Worm (Caenorhabditis elegans) whole organism, late embryonic: Measurements from ENCODE around the gene cyp-13A10.
A peak's percentile ranks its signal among the peaks of the same experiment; 100 is the strongest.

Source experiments
- F13H6.1 ChIP-seq: sonication (generic microtip); optimal IDR thresholded peaks from 2 replicates; lab custom pipeline; 2016; ENCODE audit warnings: missing genetic modification characterization, missing compliant biosample characterization
- Y22D7AL.16 ChIP-seq: sonication (generic microtip); optimal IDR thresholded peaks from 2 replicates; lab custom pipeline; 2016; ENCODE audit warnings: missing genetic modification characterization, missing compliant biosample characterization
- ahr-1 ChIP-seq: sonication (generic microtip); optimal IDR thresholded peaks from 2 replicates; lab custom pipeline; 2016; ENCODE audit warnings: missing genetic modification characterization, missing compliant biosample characterization
- ceh-22 ChIP-seq: sonication (generic microtip); optimal IDR thresholded peaks from 2 replicates; lab custom pipeline; 2017; ENCODE audit warnings: missing biosample characterization, missing genetic modification characterization
- ceh-24 ChIP-seq: sonication (generic microtip); optimal IDR thresholded peaks from 2 replicates; lab custom pipeline; 2016; ENCODE audit warnings: mild to moderate bottlenecking, missing genetic modification characterization, missing compliant biosample characterization
- ceh-31 ChIP-seq: sonication (generic microtip); optimal IDR thresholded peaks from 2 replicates; lab custom pipeline; 2016; ENCODE audit warnings: missing genetic modification characterization, missing compliant biosample characterization
- ceh-34 ChIP-seq: sonication (generic microtip); optimal IDR thresholded peaks from 2 replicates; lab custom pipeline; 2016; ENCODE audit warnings: mild to moderate bottlenecking, missing genetic modification characterization, missing compliant biosample characterization
- ceh-45 ChIP-seq: fragments of 200-800 bp; sonication (Bioruptor generic); IDR thresholded peaks from 2 replicates; pipeline ENCODE4 v1.3.6; 2022; ENCODE audit warnings: missing genetic modification reagents, missing genetic modification characterization, missing compliant biosample characterization
- ceh-6 ChIP-seq: fragments of 200-800 bp; sonication (Bioruptor generic); optimal IDR thresholded peaks from 2 replicates; lab custom pipeline; 2018; ENCODE audit warnings: mild to moderate bottlenecking, missing genetic modification characterization, missing compliant biosample characterization
- che-1 ChIP-seq: sonication (generic microtip); optimal IDR thresholded peaks from 2 replicates; lab custom pipeline; 2016; ENCODE audit warnings: mild to moderate bottlenecking, missing genetic modification characterization, missing compliant biosample characterization
- elt-2 ChIP-seq: sonication (generic microtip); optimal IDR thresholded peaks from 2 replicates; lab custom pipeline; 2016; ENCODE audit warnings: missing genetic modification reagents, missing genetic modification characterization, missing compliant biosample characterization
- elt-4 ChIP-seq: sonication (generic microtip); optimal IDR thresholded peaks from 2 replicates; lab custom pipeline; 2016; ENCODE audit warnings: missing genetic modification characterization, missing compliant biosample characterization
- eyg-1 ChIP-seq: sonication (generic microtip); optimal IDR thresholded peaks from 2 replicates; lab custom pipeline; 2016; ENCODE audit warnings: missing genotype, missing genetic modification characterization, missing compliant biosample characterization
- fax-1 ChIP-seq: sonication (generic microtip); optimal IDR thresholded peaks from 2 replicates; lab custom pipeline; 2016; ENCODE audit warnings: missing genotype, missing genetic modification characterization, missing compliant biosample characterization
- fkh-10 ChIP-seq: fragments of 150-350 bp; optimal IDR thresholded peaks from 2 replicates; lab custom pipeline; 2014; ENCODE audit warnings: missing biosample characterization, missing genetic modification reagents, missing genetic modification characterization
- fkh-6 ChIP-seq: sonication (generic microtip); optimal IDR thresholded peaks from 2 replicates; lab custom pipeline; 2016; ENCODE audit warnings: missing genetic modification characterization, missing compliant biosample characterization
- gmeb-2 ChIP-seq: sonication (generic microtip); optimal IDR thresholded peaks from 2 replicates; lab custom pipeline; 2016; ENCODE audit warnings: missing genetic modification characterization, inconsistent platforms, missing compliant biosample characterization
- hlh-30 ChIP-seq: sonication (generic microtip); optimal IDR thresholded peaks from 2 replicates; lab custom pipeline; 2017; ENCODE audit warnings: antibody characterized with exemption, missing genetic modification characterization, missing compliant biosample characterization; ENCODE audit not compliant: insufficient read depth
- hlh-8 ChIP-seq: sonication (generic microtip); optimal IDR thresholded peaks from 2 replicates; lab custom pipeline; 2016; ENCODE audit warnings: missing genotype, missing genetic modification characterization, missing compliant biosample characterization
- mec-3 ChIP-seq: sonication (generic microtip); optimal IDR thresholded peaks from 2 replicates; lab custom pipeline; 2016; ENCODE audit warnings: borderline replicate concordance, missing genetic modification characterization, missing compliant biosample characterization
- npax-4 ChIP-seq: sonication (generic microtip); optimal IDR thresholded peaks from 2 replicates; lab custom pipeline; 2016; ENCODE audit warnings: missing genetic modification characterization, missing compliant biosample characterization
- odd-2 ChIP-seq: sonication (generic microtip); optimal IDR thresholded peaks from 2 replicates; lab custom pipeline; 2017; ENCODE audit warnings: antibody characterized with exemption, mild to moderate bottlenecking, missing genetic modification characterization, missing compliant biosample characterization
- pha-2 ChIP-seq: sonication (generic microtip); optimal IDR thresholded peaks from 2 replicates; lab custom pipeline; 2017; ENCODE audit warnings: mild to moderate bottlenecking, missing genetic modification characterization, missing compliant biosample characterization
- pha-4 ChIP-seq: fragments of 150-350 bp; optimal IDR thresholded peaks from 2 replicates; lab custom pipeline; 2018; ENCODE audit warnings: missing biosample characterization, missing genetic modification reagents, missing genetic modification characterization
- pros-1 ChIP-seq: fragments of 150-350 bp; optimal IDR thresholded peaks from 2 replicates; lab custom pipeline; 2014; ENCODE audit warnings: missing biosample characterization, missing genetic modification reagents, missing genetic modification characterization
- rnt-1 ChIP-seq: sonication (generic microtip); optimal IDR thresholded peaks from 2 replicates; lab custom pipeline; 2016; ENCODE audit warnings: missing genetic modification characterization, missing compliant biosample characterization
- sdc-2 ChIP-seq: sonication (generic microtip); optimal IDR thresholded peaks from 2 replicates; lab custom pipeline; 2016; ENCODE audit warnings: missing genotype, missing genetic modification characterization, missing compliant biosample characterization
- unc-3 ChIP-seq, 2 experiments: fragments of 200-800 bp in 1 of 2; sonication (Bioruptor generic) in 1 of 2; sonication (generic microtip) in 1 of 2; conservative IDR thresholded peaks in 1 of 2; optimal IDR thresholded peaks in 1 of 2; 2 replicates each; pipeline versions ENCODE4 v1.3.6 to Lab custom; 2016 to 2022; ENCODE audit warnings: missing compliant biosample characterization in 2 of 2, missing genetic modification characterization in 2 of 2, missing genetic modification reagents in 1 of 2
- unc-55 ChIP-seq: sonication (generic microtip); optimal IDR thresholded peaks from 2 replicates; lab custom pipeline; 2017; ENCODE audit warnings: missing biosample characterization, missing genetic modification reagents, missing genetic modification characterization

Gene cyp-13A10

ce11 chrII:9658915-9659314, 3.8 kb downstream of the cyp-13A10 start, which contains the start of gene ZK1320.2:
TSS of gene ZK1320.2 (minus strand) at chrII:9659002.
- TF ChIP-seq pha-2 (no peak), fkh-10 (GFP tag; lab: Kevin White, UChicago) (no peak), ceh-24 (tag; lab: Kevin White, UChicago) (no peak), sdc-2 (no peak), pha-4 (no peak), ahr-1 (tag; lab: Kevin White, UChicago) (no peak), fax-1 (tag; lab: Kevin White, UChicago) (no peak), hlh-30 (tag; lab: Kevin White, UChicago) (no peak), F13H6.1 (tag; lab: Kevin White, UChicago) (no peak), odd-2 (tag; lab: Kevin White, UChicago) (no peak), unc-55 (GFP tag; lab: Kevin White, UChicago) (no peak), mec-3 (tag; lab: Kevin White, UChicago) (no peak), fkh-6 (no peak), gmeb-2 (tag; lab: Kevin White, UChicago) (no peak), npax-4 (tag; lab: Kevin White, UChicago) (no peak)
- TF ChIP-seq, all 69 proteins: peak for 0

- no peak for TF ChIP-seq pha-4
- TF ChIP-seq fkh-6, result no peak
- peak; percentile 19 for TF ChIP-seq elt-2 (tag; lab: Kevin White, UChicago)
Observed at ce11 chrII:9656210-9656755, 6.4 kb downstream of the cyp-13A10 start, which contains the start of gene gstk-1. TSS of gene gstk-1 (plus strand) at chrII:9656705.

DNA sequence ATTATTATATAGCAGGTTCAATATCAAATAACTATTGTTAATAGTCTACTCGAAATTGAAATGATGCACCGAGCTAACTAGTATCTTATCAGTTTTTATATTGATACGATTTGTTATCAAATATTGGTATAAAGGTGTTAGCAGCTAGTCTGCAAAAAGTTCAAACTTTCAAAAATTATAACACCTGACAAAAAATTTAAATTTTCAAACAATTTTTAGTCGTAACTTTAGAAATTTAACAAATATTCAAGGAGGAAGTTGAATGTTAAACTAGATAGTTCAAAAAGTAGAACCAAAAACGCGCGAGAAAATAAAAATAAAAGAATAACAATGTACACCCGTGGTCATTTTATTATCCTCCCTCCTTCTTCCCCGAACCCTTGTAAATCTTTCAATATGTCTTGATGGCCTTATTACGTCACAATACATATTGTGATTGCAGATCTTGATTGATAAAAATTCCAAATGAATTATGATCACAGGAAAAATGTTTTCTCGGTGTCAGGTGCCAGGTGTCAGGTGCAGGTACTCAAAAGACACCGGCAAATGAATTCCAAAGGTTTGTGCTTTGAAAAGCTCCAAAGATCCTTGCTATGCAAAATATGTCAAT, 7.0 kb downstream of the cyp-13A10 start, which contains the start of gene ZK1307.1:
Gene ZK1307.1 (minus strand): TSS at position 51 of the 610 bp plus-strand sequence.
- TF ChIP-seq unc-3 (GFP tag; conservative IDR thresholded peaks at IDR 0.05; lab: Robert Waterston, UW) (no peak), unc-3 (tag; optimal IDR thresholded peaks at IDR 0.05; lab: Kevin White, UChicago) (no peak), ceh-6 (GFP tag; lab: Kevin White, UChicago) (no peak), elt-2 (tag; lab: Kevin White, UChicago) (peak; percentile 29), gmeb-2 (tag; lab: Kevin White, UChicago) (no peak), Y22D7AL.16 (no peak), che-1 (tag; lab: Kevin White, UChicago) (no peak)
- TF ChIP-seq, all 69 proteins: peak for 1

DNA sequence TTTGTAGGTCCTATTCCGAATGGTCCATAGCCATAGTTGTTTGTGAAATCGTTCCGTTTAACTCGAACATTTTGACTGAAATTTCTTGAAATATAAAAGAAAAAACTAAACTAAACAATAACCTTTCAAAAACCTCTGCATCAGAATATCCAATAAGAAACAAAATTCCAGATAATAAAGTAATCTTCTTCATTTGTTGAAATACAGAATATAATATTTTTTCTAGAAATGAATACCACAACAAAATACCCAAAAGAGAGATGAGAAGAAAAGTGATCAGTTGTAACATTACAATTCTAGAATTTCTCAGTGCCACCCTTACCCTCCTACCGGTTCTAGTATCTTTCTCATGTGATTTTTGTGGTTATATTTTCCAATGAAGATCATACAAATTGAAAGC, 9.0 kb downstream of the cyp-13A10 start, which contains the start of gene ZK1307.2:
Gene ZK1307.2 (minus strand): TSS at position 274 of the 400 bp plus-strand sequence.
- TF ChIP-seq fkh-10 (GFP tag; lab: Kevin White, UChicago), result no peak
- no peak for TF ChIP-seq ceh-22 (tag; lab: Kevin White, UChicago)
- TF ChIP-seq eyg-1, result no peak
- TF ChIP-seq rnt-1 (tag; lab: Kevin White, UChicago), result no peak
- no peak for TF ChIP-seq fkh-6
- no peak for TF ChIP-seq unc-3 (GFP tag; conservative IDR thresholded peaks at IDR 0.05; lab: Robert Waterston, UW)
- TF ChIP-seq unc-3 (tag; optimal IDR thresholded peaks at IDR 0.05; lab: Kevin White, UChicago), result no peak
- TF ChIP-seq pros-1 (tag; lab: Kevin White, UChicago), result no peak
- TF ChIP-seq elt-4 (tag; lab: Kevin White, UChicago), result no peak
- TF ChIP-seq ceh-45 (GFP tag; lab: Robert Waterston, UW), result no peak
- TF ChIP-seq hlh-8, result no peak
- TF ChIP-seq ceh-34, result no peak

- TF ChIP-seq ceh-34, result no peak
- no peak for TF ChIP-seq hlh-30 (tag; lab: Kevin White, UChicago)
- no peak for TF ChIP-seq npax-4 (tag; lab: Kevin White, UChicago)
- TF ChIP-seq pha-4, result no peak
- TF ChIP-seq ceh-31, result no peak
- no peak for TF ChIP-seq eyg-1
- TF ChIP-seq, all 69 proteins: peak for 0
Observed at ce11 chrII:9652919-9653318, 9.8 kb downstream of the cyp-13A10 start, which contains the start of gene ZK1307.3. TSS of gene ZK1307.3 (minus strand) at chrII:9653019.
